Worm (Caenorhabditis elegans) whole organism, midembryonic: ENCODE data around the gene shc-2.

ENCODE experiments used
- T22C8.4 ChIP-seq: fragments of 200-800 bp; sonication (Bioruptor generic); IDR thresholded peaks from 2 replicates; pipeline ENCODE4 v1.3.6; 2022; ENCODE audit warnings: missing genetic modification characterization, missing compliant biosample characterization
- cog-1 ChIP-seq: sonication (generic microtip); optimal IDR thresholded peaks from 2 replicates; lab custom pipeline; 2016; ENCODE audit warnings: missing genetic modification characterization, missing compliant biosample characterization
- flt-1 ChIP-seq: fragments of 200-800 bp; sonication (Bioruptor generic); IDR thresholded peaks from 2 replicates; pipeline ENCODE4 v1.3.6; 2022; ENCODE audit warnings: missing genetic modification characterization, missing compliant biosample characterization
- klf-2 ChIP-seq: fragments of 200-800 bp; sonication (Bioruptor generic); conservative IDR thresholded peaks from 2 replicates; pipeline ENCODE4 v1.3.6; 2022; ENCODE audit warnings: missing genetic modification reagents, missing genetic modification characterization, missing compliant biosample characterization
- med-1 ChIP-seq: sonication (generic microtip); optimal IDR thresholded peaks from 2 replicates; lab custom pipeline; 2017; ENCODE audit warnings: missing genetic modification characterization, mild to moderate bottlenecking, missing compliant biosample characterization, antibody characterized with exemption, missing genetic modification reagents; ENCODE audit not compliant: insufficient read depth
- ref-1 ChIP-seq: fragments of 200-800 bp; sonication (Bioruptor generic); conservative IDR thresholded peaks from 2 replicates; pipeline ENCODE4 v1.3.6; 2022; ENCODE audit warnings: missing genetic modification reagents, missing genetic modification characterization, missing compliant biosample characterization
- tab-1 ChIP-seq: fragments of 200-800 bp; sonication (Bioruptor generic); IDR thresholded peaks from 2 replicates; pipeline ENCODE4 v1.3.6; 2022; ENCODE audit warnings: missing genetic modification characterization, missing compliant biosample characterization
- ztf-23 ChIP-seq: fragments of 200-800 bp; sonication (Bioruptor generic); IDR thresholded peaks from 2 replicates; pipeline ENCODE4 v1.3.6; 2022; ENCODE audit warnings: missing genetic modification reagents, missing genetic modification characterization, missing compliant biosample characterization
- ztf-29 ChIP-seq: fragments of 200-800 bp; sonication (Bioruptor generic); IDR thresholded peaks from 2 replicates; pipeline ENCODE4 v1.3.6; 2022; ENCODE audit warnings: missing genetic modification reagents, missing genetic modification characterization, missing compliant biosample characterization

The shc-2 gene

ce11 chrII:5018578-5018977 is 49.6 kb downstream of the shc-2 start:
- no peak for TF ChIP-seq ztf-23 (GFP tag; lab: Robert Waterston, UW)
- no peak for TF ChIP-seq ztf-29 (GFP tag; lab: Robert Waterston, UW)
- TF ChIP-seq ref-1 (GFP tag; lab: Robert Waterston, UW) = no peak
- TF ChIP-seq T22C8.4 = no peak
- no peak for TF ChIP-seq flt-1 (GFP tag; lab: Robert Waterston, UW)
- TF ChIP-seq med-1 = no peak
- TF ChIP-seq klf-2 (GFP tag; lab: Robert Waterston, UW) = no peak
- TF ChIP-seq cog-1 = no peak
- no peak for TF ChIP-seq tab-1 (GFP tag; lab: Robert Waterston, UW)

ce11 chrII:5019389-5020108 is 50.6 kb downstream of the shc-2 start:
- TF ChIP-seq med-1 (no peak), ref-1 (GFP tag; lab: Robert Waterston, UW) (no peak), ztf-29 (GFP tag; lab: Robert Waterston, UW) (no peak), T22C8.4 (no peak)

ce11 chrII:5020513-5021081 is 51.6 kb downstream of the shc-2 start:
- TF ChIP-seq T22C8.4 (no peak), cog-1 (no peak), ztf-29 (GFP tag; lab: Robert Waterston, UW) (no peak), ztf-23 (GFP tag; lab: Robert Waterston, UW) (no peak), ref-1 (GFP tag; lab: Robert Waterston, UW) (no peak), flt-1 (GFP tag; lab: Robert Waterston, UW) (no peak), med-1 (no peak), klf-2 (GFP tag; lab: Robert Waterston, UW) (no peak), tab-1 (GFP tag; lab: Robert Waterston, UW) (no peak)

ce11 chrII:5021518-5021917 is 52.6 kb downstream of the shc-2 start:
- no peak for TF ChIP-seq ztf-23 (GFP tag; lab: Robert Waterston, UW)
- no peak for TF ChIP-seq ref-1 (GFP tag; lab: Robert Waterston, UW)
- no peak for TF ChIP-seq ztf-29 (GFP tag; lab: Robert Waterston, UW)
- no peak for TF ChIP-seq cog-1
- TF ChIP-seq flt-1 (GFP tag; lab: Robert Waterston, UW) = no peak
- no peak for TF ChIP-seq T22C8.4
- no peak for TF ChIP-seq klf-2 (GFP tag; lab: Robert Waterston, UW)
- no peak for TF ChIP-seq med-1
- TF ChIP-seq tab-1 (GFP tag; lab: Robert Waterston, UW) = no peak

- TF ChIP-seq klf-2 (GFP tag; lab: Robert Waterston, UW) = no peak
- TF ChIP-seq tab-1 (GFP tag; lab: Robert Waterston, UW) = no peak
- no peak for TF ChIP-seq ref-1 (GFP tag; lab: Robert Waterston, UW)
- TF ChIP-seq flt-1 (GFP tag; lab: Robert Waterston, UW) = no peak
- no peak for TF ChIP-seq ztf-23 (GFP tag; lab: Robert Waterston, UW)
- TF ChIP-seq T22C8.4 = no peak
- no peak for TF ChIP-seq ztf-29 (GFP tag; lab: Robert Waterston, UW)
- TF ChIP-seq cog-1 = no peak
- TF ChIP-seq med-1 = no peak
These were observed 53.5 kb downstream of the shc-2 start, which contains the start of the genes nsy-1 and F59A6.13 for ce11 chrII:5022381-5022855. Gene nsy-1 (plus strand): TSS chrII:5022757. Gene F59A6.13 (plus strand): TSS chrII:5022805.

ce11 chrII:5027952-5028351 is 59.0 kb downstream of the shc-2 start:
- TF ChIP-seq ztf-23 (GFP tag; lab: Robert Waterston, UW) (no peak), T22C8.4 (no peak), klf-2 (GFP tag; lab: Robert Waterston, UW) (no peak)

ce11 chrII:5031612-5032011 is 62.6 kb downstream of the shc-2 start, which contains the start of gene wdr-83:
Gene wdr-83 (minus strand): TSS chrII:5031712.
- no peak for TF ChIP-seq T22C8.4
- TF ChIP-seq flt-1 (GFP tag; lab: Robert Waterston, UW) = no peak
- TF ChIP-seq ztf-23 (GFP tag; lab: Robert Waterston, UW) = no peak
- no peak for TF ChIP-seq ref-1 (GFP tag; lab: Robert Waterston, UW)
- TF ChIP-seq klf-2 (GFP tag; lab: Robert Waterston, UW) = no peak
- no peak for TF ChIP-seq cog-1
- TF ChIP-seq ztf-29 (GFP tag; lab: Robert Waterston, UW) = no peak
- no peak for TF ChIP-seq med-1
- no peak for TF ChIP-seq tab-1 (GFP tag; lab: Robert Waterston, UW)

- TF ChIP-seq ref-1 (GFP tag; lab: Robert Waterston, UW) (peak; percentile 93), ztf-29 (GFP tag; lab: Robert Waterston, UW) (peak; percentile 99), tab-1 (GFP tag; lab: Robert Waterston, UW) (peak; percentile 97), med-1 (peak; percentile 74), T22C8.4 (peak; percentile 95), ztf-23 (GFP tag; lab: Robert Waterston, UW) (peak; percentile 93), flt-1 (GFP tag; lab: Robert Waterston, UW) (peak; percentile 97), klf-2 (GFP tag; lab: Robert Waterston, UW) (peak; percentile 89), cog-1 (peak; percentile 95)
These were observed 63.7 kb downstream of the shc-2 start for ce11 chrII:5032669-5033068.

ce11 chrII:5033935-5034334 is 65.0 kb downstream of the shc-2 start, which contains the start of gene F33G12.3:
Gene F33G12.3 (minus strand): TSS chrII:5034035.
- no peak for TF ChIP-seq flt-1 (GFP tag; lab: Robert Waterston, UW)
- no peak for TF ChIP-seq ztf-29 (GFP tag; lab: Robert Waterston, UW)
- TF ChIP-seq med-1 = no peak
- TF ChIP-seq tab-1 (GFP tag; lab: Robert Waterston, UW) = no peak
- TF ChIP-seq ref-1 (GFP tag; lab: Robert Waterston, UW) = no peak
- no peak for TF ChIP-seq T22C8.4
- TF ChIP-seq ztf-23 (GFP tag; lab: Robert Waterston, UW) = no peak
